Fruit fly (Drosophila melanogaster) whole organism, embryonic: Measurements from ENCODE around the gene sick.

Experiments used
- Blimp-1 ChIP-seq: fragments of 200-800 bp; sonication (Bioruptor generic); optimal IDR thresholded peaks from 3 replicates; lab custom pipeline; 2018; ENCODE audit warnings: missing biosample characterization, missing genetic modification characterization, mild to moderate bottlenecking, moderate library complexity, missing genetic modification reagents
- CG12744 ChIP-seq: fragments of 200-800 bp; sonication (Bioruptor generic); optimal IDR thresholded peaks from 2 replicates; lab custom pipeline; 2016; ENCODE audit warnings: missing biosample characterization, missing genetic modification characterization
- CG7987 ChIP-seq: fragments of 200-800 bp; sonication (Bioruptor generic); optimal IDR thresholded peaks from 2 replicates; lab custom pipeline; 2018; ENCODE audit warnings: missing biosample characterization, mild to moderate bottlenecking, missing genetic modification characterization, moderate library complexity
- Chrac-16 ChIP-seq: fragments of 200-800 bp; sonication (Bioruptor generic); optimal IDR thresholded peaks from 3 replicates; lab custom pipeline; 2016; ENCODE audit warnings: missing biosample characterization, missing genetic modification characterization
- Hand ChIP-seq: fragments of 200-800 bp; sonication (Bioruptor generic); optimal IDR thresholded peaks from 2 replicates; lab custom pipeline; 2017; ENCODE audit warnings: mild to moderate bottlenecking, missing biosample characterization, missing genetic modification reagents, missing genetic modification characterization
- Hmr ChIP-seq: fragments of 200-800 bp; sonication (Bioruptor generic); optimal IDR thresholded peaks from 3 replicates; lab custom pipeline; 2017; ENCODE audit warnings: mild to moderate bottlenecking, missing biosample characterization, missing genetic modification reagents, missing genetic modification characterization
- az2 ChIP-seq: fragments of 200-800 bp; sonication (Bioruptor generic); optimal IDR thresholded peaks from 3 replicates; lab custom pipeline; 2016; ENCODE audit warnings: missing biosample characterization, missing genetic modification characterization
- bowl ChIP-seq: fragments of 200-800 bp; sonication (Bioruptor generic); IDR thresholded peaks from 2 replicates; pipeline ENCODE4 v1.3.6; 2022; ENCODE audit warnings: missing biosample characterization, missing genetic modification characterization

DNA sequence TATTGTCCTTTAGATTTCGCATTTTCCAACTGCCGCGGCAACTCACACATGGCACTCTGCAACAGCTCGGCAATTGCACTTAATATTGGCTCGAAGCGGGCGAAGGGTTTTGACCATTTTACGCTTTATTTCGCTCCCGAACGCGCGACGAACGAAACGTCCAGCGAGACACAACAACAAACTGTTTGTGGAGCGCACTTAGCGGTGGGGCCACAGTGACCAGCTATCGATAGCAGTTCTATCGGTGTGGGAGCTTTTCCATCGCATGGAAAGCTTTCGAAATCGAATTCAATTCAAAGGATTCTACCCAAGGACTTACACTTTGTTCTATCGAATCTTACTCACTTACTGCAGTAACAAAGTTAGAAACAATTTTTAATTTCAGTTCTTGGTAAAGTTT is 39.4 kb upstream of the sick start, which contains the start of gene CG10631:
- TF ChIP-seq CG12744 (GFP tag; lab: Kevin White, UChicago) (no peak), Blimp-1 (GFP tag; lab: Kevin White, UChicago) (no peak), Chrac-16 (GFP tag; lab: Kevin White, UChicago) (no peak), az2 (no peak), Hmr (GFP tag; lab: Kevin White, UChicago) (peak; percentile 18), bowl (no peak), CG7987 (no peak), Hand (GFP tag; lab: Kevin White, UChicago) (no peak)
